Fruit fly (Drosophila melanogaster): ENCODE measurements around the gene laf.
A peak's percentile ranks its signal among the peaks of the same experiment; 100 is the strongest.

The laf gene

dm6 chr3R:4846787-4847186, 31.5 kb downstream of the laf start (continued):
- no peak for TF ChIP-seq CG1832 (GFP tag; optimal IDR thresholded peaks at IDR 0.05)
- TF ChIP-seq HLH54F (GFP tag; optimal IDR thresholded peaks at IDR 0.05) = no peak
- no peak for TF ChIP-seq CG10654 (GFP tag; optimal IDR thresholded peaks at IDR 0.05)
- no peak for TF ChIP-seq B-H1 (GFP tag; IDR thresholded peaks at IDR 0.05)
- no peak for TF ChIP-seq vfl (GFP tag; optimal IDR thresholded peaks at IDR 0.05)
- TF ChIP-seq B-H2 (GFP tag; optimal IDR thresholded peaks at IDR 0.05) = no peak
- no peak for TF ChIP-seq CG14965 (GFP tag; optimal IDR thresholded peaks at IDR 0.05; ENCODE audit: borderline replicate concordance)
- peak; percentile 24 for TF ChIP-seq CG1602 (GFP tag; optimal IDR thresholded peaks at IDR 0.05)
- TF ChIP-seq CG2678 (tag; optimal IDR thresholded peaks at IDR 0.05) = no peak
- TF ChIP-seq CG8944 (GFP tag; optimal IDR thresholded peaks at IDR 0.05) = no peak
- no peak for TF ChIP-seq CG15011 (GFP tag; optimal IDR thresholded peaks at IDR 0.05)
- TF ChIP-seq CG2120 (GFP tag; optimal IDR thresholded peaks at IDR 0.05) = no peak
- TF ChIP-seq pros (GFP tag; optimal IDR thresholded peaks at IDR 0.05) = no peak
- no peak for TF ChIP-seq NK7.1 (GFP tag; optimal IDR thresholded peaks at IDR 0.05)
- no peak for TF ChIP-seq YL-1 (GFP tag; optimal IDR thresholded peaks at IDR 0.05)
- TF ChIP-seq rib (GFP tag; IDR thresholded peaks at IDR 0.05) = no peak
- TF ChIP-seq ERR (GFP tag; optimal IDR thresholded peaks at IDR 0.05) = no peak
- no peak for TF ChIP-seq CG2199 (GFP tag; IDR thresholded peaks at IDR 0.05)
- 0 out of 2 replicates have a peak, but pooled peaks have one; percentile 4 for TF ChIP-seq Awh (GFP tag; IDR thresholded peaks at IDR 0.05)
- no peak for TF ChIP-seq CG18764 (GFP tag; optimal IDR thresholded peaks at IDR 0.05)
- peak; percentile 35 for TF ChIP-seq kni (GFP tag; optimal IDR thresholded peaks at IDR 0.05)
- TF ChIP-seq bbx (GFP tag; IDR thresholded peaks at IDR 0.05; ENCODE audit: partially characterized antibody) = no peak
- no peak for TF ChIP-seq CG7839 (tag; optimal IDR thresholded peaks at IDR 0.05)
- peak; percentile 14; the same call in 1 of the 2 replicates for TF ChIP-seq wor (GFP tag; IDR thresholded peaks at IDR 0.05)
- TF ChIP-seq CG6765 (GFP tag; optimal IDR thresholded peaks at IDR 0.05) = no peak
- no peak for TF ChIP-seq exex (tag; optimal IDR thresholded peaks at IDR 0.05)
- TF ChIP-seq Pdp1 (GFP tag; optimal IDR thresholded peaks at IDR 0.05) = peak in 1 of 2 experiments; percentile 44
- TF ChIP-seq sens-2 (GFP tag; IDR thresholded peaks at IDR 0.05) = no peak
- no peak for TF ChIP-seq BEAF-32 (GFP tag; optimal IDR thresholded peaks at IDR 0.05)
- TF ChIP-seq CG6175 (GFP tag; IDR thresholded peaks at IDR 0.05) = no peak
- 0 out of 2 replicates have a peak, but pooled peaks have one; percentile 15 for TF ChIP-seq CG14441 (GFP tag; IDR thresholded peaks at IDR 0.05)
- no peak for TF ChIP-seq CG17359 (tag; optimal IDR thresholded peaks at IDR 0.05)
- no peak for TF ChIP-seq sna (GFP tag; IDR thresholded peaks at IDR 0.05; ENCODE audit: partially characterized antibody)
- no peak for TF ChIP-seq luna (GFP tag; optimal IDR thresholded peaks at IDR 0.05)
- peak; percentile 58 for TF ChIP-seq CG9727 (GFP tag; optimal IDR thresholded peaks at IDR 0.05)
- no peak for TF ChIP-seq CG18619 (GFP tag; optimal IDR thresholded peaks at IDR 0.05)
- TF ChIP-seq otp (GFP tag; IDR thresholded peaks at IDR 0.05) = 0 out of 3 replicates have a peak, but pooled peaks have one; percentile 37
- peak; percentile 39 for TF ChIP-seq jing (GFP tag; optimal IDR thresholded peaks at IDR 0.05)
- TF ChIP-seq CG6813 (GFP tag; optimal IDR thresholded peaks at IDR 0.05) = no peak
- TF ChIP-seq Ptx1 (GFP tag; IDR thresholded peaks at IDR 0.05) = peak; percentile 48
- TF ChIP-seq nau (GFP tag; optimal IDR thresholded peaks at IDR 0.05) = no peak
- no peak for TF ChIP-seq zfh2 (GFP tag; optimal IDR thresholded peaks at IDR 0.05)
- no peak for TF ChIP-seq tap (tag; optimal IDR thresholded peaks at IDR 0.05)
- no peak for TF ChIP-seq GATAe (GFP tag; conservative IDR thresholded peaks at IDR 0.05)
- TF ChIP-seq E2f1 (GFP tag; IDR thresholded peaks at IDR 0.05) = no peak
- no peak for TF ChIP-seq ab (GFP tag; optimal IDR thresholded peaks at IDR 0.05)
- no peak for TF ChIP-seq CG7963 (GFP tag; IDR thresholded peaks at IDR 0.05; ENCODE audit: partially characterized antibody)
- peak; percentile 98 for TF ChIP-seq D19A (tag; optimal IDR thresholded peaks at IDR 0.05)
- no peak for TF ChIP-seq CG32767 (GFP tag; IDR thresholded peaks at IDR 0.05)
- peak; percentile 9 for TF ChIP-seq CG13775 (GFP tag; optimal IDR thresholded peaks at IDR 0.05)
- no peak for TF ChIP-seq MESR4 (GFP tag; optimal IDR thresholded peaks at IDR 0.05)

Data from whole organism, embryonic.